Worm (Caenorhabditis elegans): ENCODE measurements around the gene ooc-3.

The ooc-3 gene

ce11 chrII:11472542-11472941, 22.6 kb downstream of the ooc-3 start:
- TF ChIP-seq ceh-48 (tag; optimal IDR thresholded peaks at IDR 0.05) (no peak), ahr-1 (tag; optimal IDR thresholded peaks at IDR 0.05) (no peak), fkh-6 (tag; optimal IDR thresholded peaks at IDR 0.05) (no peak), elt-2 (tag; optimal IDR thresholded peaks at IDR 0.05) (peak; percentile 75), ceh-45 (GFP tag; IDR thresholded peaks at IDR 0.05) (no peak), dve-1 (tag; optimal IDR thresholded peaks at IDR 0.05) (no peak), ceh-2 (tag; optimal IDR thresholded peaks at IDR 0.05) (no peak), hlh-6 (tag; optimal IDR thresholded peaks at IDR 0.05) (no peak)

ce11 chrII:11471916-11472315, 23.2 kb downstream of the ooc-3 start, which contains the start of gene mfn-1:
Gene mfn-1 (minus strand): TSS chrII:11472016.
- TF ChIP-seq ref-2 (tag; optimal IDR thresholded peaks at IDR 0.05) (no peak), syd-9 (tag; optimal IDR thresholded peaks at IDR 0.05) (no peak), pag-3 (tag; optimal IDR thresholded peaks at IDR 0.05; ENCODE audit: borderline replicate concordance) (no peak), ceh-18 (tag; optimal IDR thresholded peaks at IDR 0.05) (no peak), ceh-19 (GFP tag; optimal IDR thresholded peaks at IDR 0.05) (no peak), eyg-1 (tag; optimal IDR thresholded peaks at IDR 0.05) (no peak), tbx-7 (tag; optimal IDR thresholded peaks at IDR 0.05) (no peak), che-1 (tag; optimal IDR thresholded peaks at IDR 0.05) (no peak), K02D7.2 (tag; optimal IDR thresholded peaks at IDR 0.05) (no peak), lin-11 (tag; optimal IDR thresholded peaks at IDR 0.05) (no peak), unc-3 (GFP tag; conservative IDR thresholded peaks at IDR 0.05) (no peak), unc-3 (tag; optimal IDR thresholded peaks at IDR 0.05) (no peak), hlh-15 (tag; optimal IDR thresholded peaks at IDR 0.05) (no peak), pax-1 (tag; optimal IDR thresholded peaks at IDR 0.05) (no peak), unc-86 (tag; optimal IDR thresholded peaks at IDR 0.05) (no peak), hlh-13 (GFP tag; optimal IDR thresholded peaks at IDR 0.05) (no peak), rnt-1 (tag; optimal IDR thresholded peaks at IDR 0.05) (no peak)

DNA sequence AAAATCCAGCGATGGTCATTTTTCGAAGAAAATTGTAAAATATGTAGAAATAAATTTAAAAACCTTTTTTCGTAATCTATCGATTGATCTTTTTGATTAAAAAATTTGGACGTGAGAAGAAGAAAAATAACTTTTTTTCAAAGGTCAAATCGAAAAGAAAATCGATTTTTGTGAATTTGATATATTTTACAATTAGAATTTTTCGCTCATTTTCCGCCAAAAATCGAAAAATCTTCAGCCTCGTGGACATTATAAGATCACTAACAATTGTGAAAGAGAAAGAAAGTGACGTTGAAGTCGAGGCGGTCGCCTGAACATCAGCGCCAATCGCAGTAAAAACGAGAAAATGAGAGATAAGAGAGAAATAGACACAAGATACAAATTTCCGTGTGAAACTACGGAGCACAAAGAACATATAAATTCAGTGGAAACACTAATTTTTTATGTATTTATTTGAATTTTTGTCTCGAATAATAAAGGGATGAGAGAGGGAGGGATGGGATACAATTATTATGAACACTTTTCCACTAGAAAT, 25.5 kb downstream of the ooc-3 start, which contains the start of gene cisd-1:
Gene cisd-1 (minus strand): TSS at position 51 of the 535 bp plus-strand sequence.
- TF ChIP-seq ceh-2 (tag; optimal IDR thresholded peaks at IDR 0.05) (no peak), ceh-34 (tag; optimal IDR thresholded peaks at IDR 0.05) (no peak), sdc-2 (tag; optimal IDR thresholded peaks at IDR 0.05) (no peak), ceh-45 (GFP tag; IDR thresholded peaks at IDR 0.05) (no peak), fax-1 (tag; optimal IDR thresholded peaks at IDR 0.05) (no peak), pha-2 (tag; optimal IDR thresholded peaks at IDR 0.05) (no peak), unc-3 (GFP tag; conservative IDR thresholded peaks at IDR 0.05) (no peak), unc-3 (tag; optimal IDR thresholded peaks at IDR 0.05) (no peak), K09A11.1 (tag; optimal IDR thresholded peaks at IDR 0.05; ENCODE audit: insufficient read depth) (no peak), ets-4 (tag; optimal IDR thresholded peaks at IDR 0.05) (no peak), ceh-14 (tag; optimal IDR thresholded peaks at IDR 0.05) (no peak), ceh-24 (tag; optimal IDR thresholded peaks at IDR 0.05) (no peak), ceh-9 (tag; optimal IDR thresholded peaks at IDR 0.05) (no peak), odd-2 (tag; optimal IDR thresholded peaks at IDR 0.05) (no peak), pax-1 (tag; optimal IDR thresholded peaks at IDR 0.05) (no peak), Y22D7AL.16 (tag; optimal IDR thresholded peaks at IDR 0.05) (no peak), ztf-16 (tag; optimal IDR thresholded peaks at IDR 0.05) (no peak), pag-3 (tag; optimal IDR thresholded peaks at IDR 0.05; ENCODE audit: borderline replicate concordance) (no peak), tbx-2 (tag; optimal IDR thresholded peaks at IDR 0.05) (no peak), hlh-13 (GFP tag; optimal IDR thresholded peaks at IDR 0.05) (no peak), elt-4 (tag; optimal IDR thresholded peaks at IDR 0.05) (no peak)
